Fruit fly (Drosophila melanogaster): ENCODE data around the gene rsh.

rsh gene

DNA sequence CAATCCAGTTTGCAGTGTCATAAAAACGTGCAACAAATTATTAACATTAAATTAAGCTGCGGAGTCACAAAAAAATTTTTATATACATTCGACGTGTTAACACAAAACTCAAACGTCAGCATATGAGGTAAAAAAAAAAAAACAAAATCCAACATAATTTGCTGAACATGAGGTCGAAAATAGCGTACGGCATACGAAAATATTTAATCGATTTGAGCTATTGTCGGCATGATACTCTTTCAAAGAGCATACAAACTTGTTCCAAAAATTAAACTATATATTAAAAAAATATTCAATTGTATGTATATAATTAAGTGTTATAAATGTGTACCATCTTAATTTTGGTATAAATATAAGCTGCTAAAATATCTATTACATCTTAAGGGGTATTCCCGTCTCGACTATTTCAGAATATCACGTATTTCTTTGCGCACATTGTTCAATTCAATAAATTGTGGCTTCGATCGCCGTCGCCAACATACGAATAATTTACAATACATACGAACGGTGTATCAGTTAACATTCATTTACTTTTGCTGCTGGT lies 121.2 kb downstream of the rsh start:
- TF ChIP-seq CG8478 (optimal IDR thresholded peaks at IDR 0.05) (no peak), CTCF (optimal IDR thresholded peaks at IDR 0.05) (no peak)

dm6 chrX:13111832-13112231 lies 123.4 kb downstream of the rsh start:
- TF ChIP-seq CTCF (optimal IDR thresholded peaks at IDR 0.05) (no peak), CG8478 (optimal IDR thresholded peaks at IDR 0.05) (no peak)

- no peak for TF ChIP-seq CG8478 (optimal IDR thresholded peaks at IDR 0.05)
- TF ChIP-seq CTCF (optimal IDR thresholded peaks at IDR 0.05): no peak
Observed at dm6 chrX:13112238-13112829, 123.9 kb downstream of the rsh start, which contains the start of gene Chpf. TSS of gene Chpf (minus strand) at chrX:13112462.

DNA sequence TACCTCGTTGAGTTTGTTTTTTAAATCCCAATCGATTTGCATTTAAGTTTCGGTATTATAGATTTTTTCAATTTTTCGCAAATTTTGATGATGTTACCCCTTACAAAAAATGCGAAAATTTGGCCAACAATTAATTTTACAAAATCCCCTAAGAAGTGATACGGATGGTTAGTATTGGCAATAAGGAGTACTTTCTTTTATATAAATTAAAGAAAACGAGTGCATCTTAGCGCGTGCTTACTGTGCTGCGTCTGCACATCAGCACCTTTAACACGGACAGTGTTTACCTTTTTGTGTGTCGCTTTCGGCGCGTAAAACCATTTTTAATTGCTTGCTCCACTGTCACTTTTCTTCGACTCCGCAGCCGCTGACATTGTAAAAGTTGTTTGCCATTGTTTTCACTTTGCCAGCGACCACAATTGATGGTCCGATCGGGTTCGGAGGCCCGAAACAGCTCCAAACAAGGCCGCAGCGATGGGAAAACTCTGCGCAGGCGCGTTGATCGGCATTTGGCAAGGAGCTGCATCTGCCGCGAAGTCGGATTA lies 125.5 kb downstream of the rsh start:
- TF ChIP-seq CG8478 (optimal IDR thresholded peaks at IDR 0.05): no peak
- no peak for TF ChIP-seq CTCF (optimal IDR thresholded peaks at IDR 0.05)

- TF ChIP-seq CTCF (optimal IDR thresholded peaks at IDR 0.05): no peak
- TF ChIP-seq CG8478 (optimal IDR thresholded peaks at IDR 0.05): no peak
Observed at dm6 chrX:13114861-13115260, 126.4 kb downstream of the rsh start, which contains the start of gene CG42237. TSS of gene CG42237 (plus strand) at chrX:13115131.

- no peak for TF ChIP-seq CG8478 (optimal IDR thresholded peaks at IDR 0.05)
- no peak for TF ChIP-seq CTCF (optimal IDR thresholded peaks at IDR 0.05)
Observed at dm6 chrX:13116438-13117243, 128.2 kb downstream of the rsh start.

DNA sequence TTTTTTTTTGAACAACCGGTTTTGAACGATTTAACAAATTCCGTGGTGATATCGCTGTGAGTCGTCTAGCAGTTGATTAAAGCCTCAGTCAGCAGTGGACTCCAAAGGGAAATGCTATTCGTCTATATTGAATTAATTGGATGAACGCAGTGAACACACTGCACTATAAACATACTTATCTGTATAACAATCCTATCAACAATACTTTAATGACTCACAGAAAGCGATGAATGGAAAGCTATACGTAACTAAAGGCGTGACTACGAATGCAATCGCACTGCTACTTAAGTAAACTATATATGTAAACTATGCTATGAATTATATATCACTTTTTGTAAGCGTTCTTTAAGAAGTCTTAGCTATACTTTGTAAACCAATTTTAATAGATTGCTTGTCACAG lies 137.1 kb downstream of the rsh start:
- TF ChIP-seq CTCF (optimal IDR thresholded peaks at IDR 0.05) (no peak), CG8478 (optimal IDR thresholded peaks at IDR 0.05) (no peak)

dm6 chrX:13127973-13128749 lies 139.7 kb downstream of the rsh start:
- no peak for TF ChIP-seq CTCF (optimal IDR thresholded peaks at IDR 0.05)
- no peak for TF ChIP-seq CG8478 (optimal IDR thresholded peaks at IDR 0.05)

Measured in S2 (cell line).